Worm (Caenorhabditis elegans) whole organism, L4 larva: ENCODE data around the gene col-92.

Experiments used
- R02D3.7 ChIP-seq: fragments of 150-350 bp; sonication (generic microtip); optimal IDR thresholded peaks from 3 replicates; lab custom pipeline; 2014; ENCODE audit warnings: missing biosample characterization, missing genetic modification characterization
- ama-1 ChIP-seq: fragments of 150-350 bp; optimal IDR thresholded peaks from 2 replicates; lab custom pipeline; 2014; ENCODE audit warnings: inconsistent platforms, mixed read lengths
- daf-16 ChIP-seq, 3 experiments: sonication (generic microtip); optimal IDR thresholded peaks; 2 replicates each; lab custom pipeline; 2016 to 2017; ENCODE audit warnings: missing genetic modification characterization in 3 of 3, missing genetic modification reagents in 3 of 3, mild to moderate bottlenecking in 2 of 3, missing compliant biosample characterization in 2 of 3, missing biosample characterization in 1 of 3, moderate library complexity in 1 of 3
- lin-1 ChIP-seq: fragments of 200-800 bp; sonication (Bioruptor generic); IDR thresholded peaks from 2 replicates; pipeline ENCODE4 v1.3.6; 2022; ENCODE audit warnings: missing genetic modification reagents, missing genetic modification characterization, missing compliant biosample characterization
- nhr-237 ChIP-seq: sonication (generic microtip); optimal IDR thresholded peaks from 2 replicates; lab custom pipeline; 2017; ENCODE audit warnings: missing biosample characterization, missing genetic modification characterization
- nhr-41 ChIP-seq: fragments of 200-800 bp; sonication (Bioruptor generic); IDR thresholded peaks from 2 replicates; pipeline ENCODE4 v1.3.6; 2022; ENCODE audit warnings: missing genetic modification reagents, missing genetic modification characterization, missing compliant biosample characterization
- pqm-1 ChIP-seq: sonication (generic microtip); optimal IDR thresholded peaks from 2 replicates; lab custom pipeline; 2017; ENCODE audit warnings: missing biosample characterization, missing genetic modification characterization
- unc-62 ChIP-seq, 3 experiments: fragments of 150-350 bp in 1 of 3; sonication (generic microtip); optimal IDR thresholded peaks in 2 of 3; peaks in 1 of 3; 1 replicate in 1 of 3; 2 replicates in 2 of 3; lab custom pipeline; 2014 to 2017; ENCODE audit warnings: missing biosample characterization in 3 of 3, missing genetic modification characterization in 3 of 3, missing genetic modification reagents in 3 of 3, missing genotype in 1 of 3

ce11 chrIII:10976580-10976979, 6.5 kb downstream of the col-92 start:
- TF ChIP-seq nhr-237 (tag; lab: Kevin White, UChicago) (no peak), nhr-41 (GFP tag; lab: Robert Waterston, UW) (no peak), ama-1 (no peak), R02D3.7 (tag; lab: Kevin White, UChicago) (no peak), pqm-1 (tag; lab: Kevin White, UChicago) (no peak), daf-16 (GFP tag; optimal IDR thresholded peaks at IDR 0.05; lab: Kevin White, UChicago) (no peak), daf-16 (tag; optimal IDR thresholded peaks at IDR 0.05; lab: Kevin White, UChicago) (no peak), unc-62 (GFP tag; optimal IDR thresholded peaks at IDR 0.05 in 1 of 2; lab: Kevin White, UChicago) (no peak), unc-62 (tag; optimal IDR thresholded peaks at IDR 0.05; lab: Kevin White, UChicago) (no peak), lin-1 (GFP tag; lab: Robert Waterston, UW) (no peak)
